Fruit fly (Drosophila melanogaster): Measurements from ENCODE around the gene nes.

Gene nes

DNA sequence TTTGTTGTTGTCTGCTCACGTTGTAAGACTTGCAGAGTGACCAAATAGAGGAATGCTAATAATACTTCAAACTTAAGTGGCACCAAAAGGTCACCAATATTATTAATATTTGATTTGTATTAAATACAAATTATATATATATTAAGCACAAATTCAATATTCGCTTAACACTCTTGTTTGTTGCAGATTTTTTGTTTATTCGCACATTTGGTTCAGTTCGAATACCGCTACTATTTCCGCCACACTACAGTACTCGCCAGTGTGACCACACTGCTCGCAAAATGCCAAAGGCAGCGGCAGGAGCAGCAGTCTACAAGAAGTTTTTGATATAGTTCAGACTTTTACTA lies 3.6 kb upstream of the nes start, which contains the start of gene Max (continued):
- TF ChIP-seq Deaf1 (tag; optimal IDR thresholded peaks at IDR 0.05) (peak; percentile 44), chinmo (GFP tag; IDR thresholded peaks at IDR 0.05; ENCODE audit: partially characterized antibody) (no peak), CG10321 (GFP tag; IDR thresholded peaks at IDR 0.05) (no peak), CG10654 (GFP tag; optimal IDR thresholded peaks at IDR 0.05) (peak; percentile 73), CG10209 (GFP tag; optimal IDR thresholded peaks at IDR 0.05) (peak; percentile 62), Dp (GFP tag; optimal IDR thresholded peaks at IDR 0.05) (peak; percentile 28), Myb (GFP tag; optimal IDR thresholded peaks at IDR 0.05) (no peak), CG8765 (GFP tag; IDR thresholded peaks at IDR 0.05) (no peak), vvl (GFP tag; IDR thresholded peaks at IDR 0.05) (peak; percentile 90), CG15269 (tag; optimal IDR thresholded peaks at IDR 0.05) (peak; percentile 82), gsb-n (tag; optimal IDR thresholded peaks at IDR 0.05) (peak; percentile 53), yki (optimal IDR thresholded peaks at IDR 0.05) (no peak), CG32772 (GFP tag; IDR thresholded peaks at IDR 0.05) (0 out of 2 replicates have a peak, but pooled peaks have one; percentile 45), CG12769 (tag; optimal IDR thresholded peaks at IDR 0.05) (peak; percentile 84), stwl (tag; optimal IDR thresholded peaks at IDR 0.05) (peak; percentile 77), CG1233 (GFP tag; optimal IDR thresholded peaks at IDR 0.05) (peak; percentile 51), Hmr (GFP tag; optimal IDR thresholded peaks at IDR 0.05) (peak; percentile 75), sens (GFP tag) (peak; percentile 63), Vsx1 (GFP tag; optimal IDR thresholded peaks at IDR 0.05) (no peak), lbe (GFP tag; optimal IDR thresholded peaks at IDR 0.05) (peak; percentile 37), Sox100B (GFP tag; optimal IDR thresholded peaks at IDR 0.05) (no peak), jigr1 (GFP tag; IDR thresholded peaks at IDR 0.05) (no peak), pho (GFP tag; optimal IDR thresholded peaks at IDR 0.05) (no peak), CG5180 (GFP tag; optimal IDR thresholded peaks at IDR 0.05) (no peak), Fer1 (GFP tag; optimal IDR thresholded peaks at IDR 0.05) (peak; percentile 83), CG43689 (GFP tag; IDR thresholded peaks at IDR 0.05) (no peak), Atf6 (GFP tag; IDR thresholded peaks at IDR 0.05) (peak; percentile 74), CoRest (tag; optimal IDR thresholded peaks at IDR 0.05) (peak; percentile 83), dm (GFP tag; optimal IDR thresholded peaks at IDR 0.05) (peak; percentile 22), CG6175 (GFP tag; IDR thresholded peaks at IDR 0.05) (no peak; the same call in 2 of the 3 replicates), mld (GFP tag; IDR thresholded peaks at IDR 0.05; ENCODE audit: partially characterized antibody) (no peak), btn (GFP tag; optimal IDR thresholded peaks at IDR 0.05) (no peak), odd (GFP tag; optimal IDR thresholded peaks at IDR 0.05) (peak; percentile 48), gce (GFP tag; IDR thresholded peaks at IDR 0.05) (peak; percentile 68; the same call in 2 of the 3 replicates), CG10431 (GFP tag; optimal IDR thresholded peaks at IDR 0.05) (no peak), Gug (GFP tag; IDR thresholded peaks at IDR 0.05) (peak; percentile 36; the same call in 1 of the 4 replicates), CG7839 (tag; optimal IDR thresholded peaks at IDR 0.05) (peak; percentile 72), CG9797 (GFP tag; optimal IDR thresholded peaks at IDR 0.05) (peak; percentile 90), CG8089 (GFP tag; optimal IDR thresholded peaks at IDR 0.05) (no peak), Kr (GFP tag; optimal IDR thresholded peaks at IDR 0.05) (no peak), Fer2 (tag; optimal IDR thresholded peaks at IDR 0.05) (peak; percentile 52), CG34376 (GFP tag; optimal IDR thresholded peaks at IDR 0.05) (peak; percentile 46), ato (GFP tag; IDR thresholded peaks at IDR 0.05; ENCODE audit: partially characterized antibody) (no peak), CG17568 (GFP tag; optimal IDR thresholded peaks at IDR 0.05) (no peak), CG7556 (GFP tag; optimal IDR thresholded peaks at IDR 0.05) (peak; percentile 13), nau (GFP tag; optimal IDR thresholded peaks at IDR 0.05) (no peak), CG1603 (tag; optimal IDR thresholded peaks at IDR 0.05) (peak; percentile 85), Poxn (GFP tag; IDR thresholded peaks at IDR 0.05) (no peak), E2f1 (GFP tag; IDR thresholded peaks at IDR 0.05) (peak; percentile 57), Nf-YA (GFP tag; IDR thresholded peaks at IDR 0.05) (peak; percentile 52), CG9437 (GFP tag; optimal IDR thresholded peaks at IDR 0.05) (peak; percentile 88)

All from whole organism, embryonic.